Worm (Caenorhabditis elegans) whole organism, late embryonic: ENCODE data around the gene F23A7.3.

ENCODE experiments used
- C08G9.2 ChIP-seq: sonication (generic microtip); optimal IDR thresholded peaks from 2 replicates; lab custom pipeline; 2016; ENCODE audit warnings: mild to moderate bottlenecking, missing genetic modification characterization, moderate library complexity, missing compliant biosample characterization
- C38D4.7 ChIP-seq: fragments of 200-800 bp; sonication (Bioruptor generic); optimal IDR thresholded peaks from 2 replicates; lab custom pipeline; 2018; ENCODE audit warnings: mild to moderate bottlenecking, missing genetic modification characterization, moderate library complexity, missing compliant biosample characterization
- F13H6.1 ChIP-seq: sonication (generic microtip); optimal IDR thresholded peaks from 2 replicates; lab custom pipeline; 2016; ENCODE audit warnings: missing genetic modification characterization, missing compliant biosample characterization
- K02D7.2 ChIP-seq: sonication (generic microtip); optimal IDR thresholded peaks from 2 replicates; lab custom pipeline; 2017; ENCODE audit warnings: mild to moderate bottlenecking, missing genetic modification characterization, missing compliant biosample characterization
- K09A11.1 ChIP-seq: sonication (generic microtip); optimal IDR thresholded peaks from 2 replicates; lab custom pipeline; 2017; ENCODE audit warnings: antibody characterized with exemption, mild to moderate bottlenecking, missing genetic modification characterization, missing compliant biosample characterization; ENCODE audit not compliant: insufficient read depth
- Y22D7AL.16 ChIP-seq: sonication (generic microtip); optimal IDR thresholded peaks from 2 replicates; lab custom pipeline; 2016; ENCODE audit warnings: missing genetic modification characterization, missing compliant biosample characterization
- ahr-1 ChIP-seq: sonication (generic microtip); optimal IDR thresholded peaks from 2 replicates; lab custom pipeline; 2016; ENCODE audit warnings: missing genetic modification characterization, missing compliant biosample characterization
- ceh-18 ChIP-seq: sonication (generic microtip); optimal IDR thresholded peaks from 2 replicates; lab custom pipeline; 2016; ENCODE audit warnings: missing genetic modification characterization, missing compliant biosample characterization
- ceh-19 ChIP-seq: fragments of 200-800 bp; sonication (Bioruptor generic); optimal IDR thresholded peaks from 2 replicates; lab custom pipeline; 2018; ENCODE audit warnings: mild to moderate bottlenecking, missing genetic modification characterization, missing compliant biosample characterization
- ceh-22 ChIP-seq: sonication (generic microtip); optimal IDR thresholded peaks from 2 replicates; lab custom pipeline; 2017; ENCODE audit warnings: missing biosample characterization, missing genetic modification characterization
- ceh-31 ChIP-seq: sonication (generic microtip); optimal IDR thresholded peaks from 2 replicates; lab custom pipeline; 2016; ENCODE audit warnings: missing genetic modification characterization, missing compliant biosample characterization
- ceh-34 ChIP-seq: sonication (generic microtip); optimal IDR thresholded peaks from 2 replicates; lab custom pipeline; 2016; ENCODE audit warnings: mild to moderate bottlenecking, missing genetic modification characterization, missing compliant biosample characterization
- ceh-45 ChIP-seq: fragments of 200-800 bp; sonication (Bioruptor generic); IDR thresholded peaks from 2 replicates; pipeline ENCODE4 v1.3.6; 2022; ENCODE audit warnings: missing genetic modification reagents, missing genetic modification characterization, missing compliant biosample characterization
- ceh-48 ChIP-seq: sonication (generic microtip); optimal IDR thresholded peaks from 2 replicates; lab custom pipeline; 2016; ENCODE audit warnings: missing genetic modification characterization, inconsistent platforms, missing compliant biosample characterization
- che-1 ChIP-seq: sonication (generic microtip); optimal IDR thresholded peaks from 2 replicates; lab custom pipeline; 2016; ENCODE audit warnings: mild to moderate bottlenecking, missing genetic modification characterization, missing compliant biosample characterization
- dmd-4 ChIP-seq: sonication (generic microtip); optimal IDR thresholded peaks from 2 replicates; lab custom pipeline; 2016; ENCODE audit warnings: borderline replicate concordance, missing genetic modification characterization, missing compliant biosample characterization
- dve-1 ChIP-seq: sonication (generic microtip); optimal IDR thresholded peaks from 2 replicates; lab custom pipeline; 2017; ENCODE audit warnings: antibody characterized with exemption, mild to moderate bottlenecking, missing genetic modification characterization, missing compliant biosample characterization
- elt-2 ChIP-seq: sonication (generic microtip); optimal IDR thresholded peaks from 2 replicates; lab custom pipeline; 2016; ENCODE audit warnings: missing genetic modification reagents, missing genetic modification characterization, missing compliant biosample characterization
- elt-4 ChIP-seq: sonication (generic microtip); optimal IDR thresholded peaks from 2 replicates; lab custom pipeline; 2016; ENCODE audit warnings: missing genetic modification characterization, missing compliant biosample characterization
- eyg-1 ChIP-seq: sonication (generic microtip); optimal IDR thresholded peaks from 2 replicates; lab custom pipeline; 2016; ENCODE audit warnings: missing genotype, missing genetic modification characterization, missing compliant biosample characterization
- fkh-6 ChIP-seq: sonication (generic microtip); optimal IDR thresholded peaks from 2 replicates; lab custom pipeline; 2016; ENCODE audit warnings: missing genetic modification characterization, missing compliant biosample characterization
- hlh-13 ChIP-seq: fragments of 200-800 bp; sonication (Bioruptor generic); optimal IDR thresholded peaks from 2 replicates; lab custom pipeline; 2018; ENCODE audit warnings: mild to moderate bottlenecking, missing genetic modification characterization, missing compliant biosample characterization
- hlh-30 ChIP-seq: sonication (generic microtip); optimal IDR thresholded peaks from 2 replicates; lab custom pipeline; 2017; ENCODE audit warnings: antibody characterized with exemption, missing genetic modification characterization, missing compliant biosample characterization; ENCODE audit not compliant: insufficient read depth
- hlh-8 ChIP-seq: sonication (generic microtip); optimal IDR thresholded peaks from 2 replicates; lab custom pipeline; 2016; ENCODE audit warnings: missing genotype, missing genetic modification characterization, missing compliant biosample characterization
- lim-6 ChIP-seq: sonication (generic microtip); optimal IDR thresholded peaks from 2 replicates; lab custom pipeline; 2016; ENCODE audit warnings: missing genetic modification characterization, missing compliant biosample characterization
- lin-11 ChIP-seq: fragments of 200-800 bp; sonication (Bioruptor generic); optimal IDR thresholded peaks from 2 replicates; lab custom pipeline; 2018; ENCODE audit warnings: mild to moderate bottlenecking, missing genetic modification characterization, missing compliant biosample characterization
- madf-2 ChIP-seq: sonication (generic microtip); optimal IDR thresholded peaks from 2 replicates; lab custom pipeline; 2017; ENCODE audit warnings: missing genetic modification characterization, missing compliant biosample characterization
- mec-3 ChIP-seq: sonication (generic microtip); optimal IDR thresholded peaks from 2 replicates; lab custom pipeline; 2016; ENCODE audit warnings: borderline replicate concordance, missing genetic modification characterization, missing compliant biosample characterization
- nfya-1 ChIP-seq: sonication (generic microtip); optimal IDR thresholded peaks from 2 replicates; lab custom pipeline; 2017; ENCODE audit warnings: missing genetic modification characterization, mild to moderate bottlenecking, missing compliant biosample characterization, antibody characterized with exemption, moderate library complexity
- nhr-11 ChIP-seq: fragments of 150-350 bp; optimal IDR thresholded peaks from 2 replicates; lab custom pipeline; 2014; ENCODE audit warnings: missing biosample characterization, missing genetic modification characterization
- npax-4 ChIP-seq: sonication (generic microtip); optimal IDR thresholded peaks from 2 replicates; lab custom pipeline; 2016; ENCODE audit warnings: missing genetic modification characterization, missing compliant biosample characterization
- pag-3 ChIP-seq: sonication (generic microtip); optimal IDR thresholded peaks from 2 replicates; lab custom pipeline; 2016; ENCODE audit warnings: missing compliant biosample characterization, missing genetic modification characterization, borderline replicate concordance
- pat-9 ChIP-seq: fragments of 200-800 bp; sonication (Bioruptor generic); optimal IDR thresholded peaks from 2 replicates; lab custom pipeline; 2018; ENCODE audit warnings: mild to moderate bottlenecking, missing genetic modification characterization, moderate library complexity, missing compliant biosample characterization
- pax-1 ChIP-seq: fragments of 150-350 bp; optimal IDR thresholded peaks from 2 replicates; lab custom pipeline; 2014; ENCODE audit warnings: missing biosample characterization, missing genetic modification characterization
- pha-2 ChIP-seq: sonication (generic microtip); optimal IDR thresholded peaks from 2 replicates; lab custom pipeline; 2017; ENCODE audit warnings: mild to moderate bottlenecking, missing genetic modification characterization, missing compliant biosample characterization
- pqm-1 ChIP-seq: sonication (generic microtip); optimal IDR thresholded peaks from 2 replicates; lab custom pipeline; 2016; ENCODE audit warnings: missing genetic modification characterization, missing compliant biosample characterization
- rnt-1 ChIP-seq: sonication (generic microtip); optimal IDR thresholded peaks from 2 replicates; lab custom pipeline; 2016; ENCODE audit warnings: missing genetic modification characterization, missing compliant biosample characterization
- sdc-2 ChIP-seq: sonication (generic microtip); optimal IDR thresholded peaks from 2 replicates; lab custom pipeline; 2016; ENCODE audit warnings: missing genotype, missing genetic modification characterization, missing compliant biosample characterization
- sox-4 ChIP-seq: sonication (generic microtip); optimal IDR thresholded peaks from 2 replicates; lab custom pipeline; 2017; ENCODE audit warnings: mild to moderate bottlenecking, missing genetic modification characterization, inconsistent platforms, missing compliant biosample characterization
- syd-9 ChIP-seq: sonication (generic microtip); optimal IDR thresholded peaks from 2 replicates; lab custom pipeline; 2016; ENCODE audit warnings: mild to moderate bottlenecking, missing genetic modification characterization, moderate library complexity, missing compliant biosample characterization
- tbx-2 ChIP-seq: sonication (generic microtip); optimal IDR thresholded peaks from 2 replicates; lab custom pipeline; 2016; ENCODE audit warnings: missing genetic modification characterization, missing compliant biosample characterization
- tbx-7 ChIP-seq: sonication (generic microtip); optimal IDR thresholded peaks from 2 replicates; lab custom pipeline; 2016; ENCODE audit warnings: missing genotype, missing genetic modification characterization, missing compliant biosample characterization
- ttx-3 ChIP-seq: sonication (generic microtip); optimal IDR thresholded peaks from 2 replicates; lab custom pipeline; 2016; ENCODE audit warnings: missing genetic modification reagents, missing genetic modification characterization, missing compliant biosample characterization
- unc-42 ChIP-seq: sonication (generic microtip); optimal IDR thresholded peaks from 2 replicates; lab custom pipeline; 2016; ENCODE audit warnings: missing genotype, missing genetic modification characterization, missing compliant biosample characterization
- unc-55 ChIP-seq: sonication (generic microtip); optimal IDR thresholded peaks from 2 replicates; lab custom pipeline; 2017; ENCODE audit warnings: missing biosample characterization, missing genetic modification reagents, missing genetic modification characterization
- unc-86 ChIP-seq: sonication (generic microtip); optimal IDR thresholded peaks from 2 replicates; lab custom pipeline; 2016; ENCODE audit warnings: missing genetic modification characterization, missing compliant biosample characterization
- ztf-16 ChIP-seq: sonication (generic microtip); optimal IDR thresholded peaks from 2 replicates; lab custom pipeline; 2017; ENCODE audit warnings: missing genetic modification characterization, missing compliant biosample characterization

Gene F23A7.3

ce11 chrX:16240626-16241025, 20.8 kb downstream of the F23A7.3 start:
- TF ChIP-seq ceh-34 (tag; lab: Kevin White, UChicago) (no peak), che-1 (tag; lab: Kevin White, UChicago) (no peak), nhr-11 (tag; lab: Kevin White, UChicago) (no peak), ceh-48 (tag; lab: Kevin White, UChicago) (no peak), ceh-22 (tag; lab: Kevin White, UChicago) (no peak), unc-86 (no peak), dve-1 (tag; lab: Kevin White, UChicago) (no peak), dmd-4 (tag; lab: Kevin White, UChicago) (no peak), pat-9 (tag; lab: Kevin White, UChicago) (no peak), lim-6 (tag; lab: Kevin White, UChicago) (no peak), C08G9.2 (tag; lab: Kevin White, UChicago) (no peak), lin-11 (tag; lab: Kevin White, UChicago) (no peak), hlh-8 (tag; lab: Kevin White, UChicago) (no peak), eyg-1 (tag; lab: Kevin White, UChicago) (no peak)
- TF ChIP-seq, all 69 proteins: peak for 0

ce11 chrX:16243129-16243528, 23.3 kb downstream of the F23A7.3 start:
- no peak for TF ChIP-seq ceh-45
- no peak for TF ChIP-seq Y22D7AL.16 (tag; lab: Kevin White, UChicago)
- no peak for TF ChIP-seq pha-2 (tag; lab: Kevin White, UChicago)
- TF ChIP-seq unc-42 (tag; lab: Kevin White, UChicago): no peak
- no peak for TF ChIP-seq rnt-1
- TF ChIP-seq pax-1 (tag; lab: Kevin White, UChicago): no peak
- TF ChIP-seq pag-3 (tag; lab: Kevin White, UChicago): no peak
- no peak for TF ChIP-seq sdc-2 (tag; lab: Kevin White, UChicago)
- TF ChIP-seq tbx-7 (tag; lab: Kevin White, UChicago): no peak
- no peak for TF ChIP-seq sox-4
- TF ChIP-seq madf-2: no peak
- no peak for TF ChIP-seq hlh-13 (GFP tag; lab: Kevin White, UChicago)
- no peak for TF ChIP-seq fkh-6

- no peak for TF ChIP-seq elt-4 (tag; lab: Kevin White, UChicago)
- no peak for TF ChIP-seq hlh-13 (GFP tag; lab: Kevin White, UChicago)
- TF ChIP-seq mec-3: no peak
- TF ChIP-seq nhr-11 (tag; lab: Kevin White, UChicago): no peak
- no peak for TF ChIP-seq pqm-1 (tag; lab: Kevin White, UChicago)
- TF ChIP-seq C38D4.7 (GFP tag; lab: Kevin White, UChicago): no peak
- no peak for TF ChIP-seq pag-3 (tag; lab: Kevin White, UChicago)
- no peak for TF ChIP-seq pha-2 (tag; lab: Kevin White, UChicago)
- TF ChIP-seq che-1 (tag; lab: Kevin White, UChicago): no peak
- no peak for TF ChIP-seq K09A11.1 (tag; lab: Kevin White, UChicago)
- no peak for TF ChIP-seq tbx-2 (tag; lab: Kevin White, UChicago)
Observed at ce11 chrX:16244764-16245244, 25.0 kb downstream of the F23A7.3 start, which contains the start of gene W10G6.1. TSS of gene W10G6.1 (plus strand) at chrX:16245194.

- no peak for TF ChIP-seq K02D7.2
- no peak for TF ChIP-seq npax-4 (tag; lab: Kevin White, UChicago)
- TF ChIP-seq ceh-19 (GFP tag; lab: Kevin White, UChicago): no peak
- no peak for TF ChIP-seq ahr-1 (tag; lab: Kevin White, UChicago)
- TF ChIP-seq hlh-30: no peak
- no peak for TF ChIP-seq lim-6 (tag; lab: Kevin White, UChicago)
- no peak for TF ChIP-seq ttx-3 (tag; lab: Kevin White, UChicago)
- no peak for TF ChIP-seq hlh-8 (tag; lab: Kevin White, UChicago)
- no peak for TF ChIP-seq syd-9 (tag; lab: Kevin White, UChicago)
- no peak for TF ChIP-seq ztf-16 (tag; lab: Kevin White, UChicago)
- TF ChIP-seq elt-4 (tag; lab: Kevin White, UChicago): no peak
- no peak for TF ChIP-seq unc-55
- no peak for TF ChIP-seq elt-2 (tag; lab: Kevin White, UChicago)
- no peak for TF ChIP-seq F13H6.1
- TF ChIP-seq nfya-1 (tag; lab: Kevin White, UChicago): no peak
- no peak for TF ChIP-seq nhr-11 (tag; lab: Kevin White, UChicago)
- TF ChIP-seq ceh-31 (tag; lab: Kevin White, UChicago): no peak
- TF ChIP-seq ceh-18 (tag; lab: Kevin White, UChicago): no peak
- no peak for TF ChIP-seq mec-3
Observed at ce11 chrX:16250679-16251078, 30.9 kb downstream of the F23A7.3 start, which contains the start of gene W10G6.6. TSS of gene W10G6.6 (minus strand) at chrX:16250779.
